Comparison of ENCODE assay signal across 3 fruit fly cellular contexts in genomic region chr3R:26801427-26802160, dm6.
TF ChIP-seq lines count a peak whose summit lies in the region.

No protein-coding gene starts in this region.

TF ChIP-seq in whole organism, adult, 20 proteins besides CTCF, POLR2A, EP300 and RAD21 (continued from another document):
- TF ChIP-seq Crg-1 (GFP tag; optimal IDR thresholded peaks at IDR 0.05; lab: Kevin White, UChicago): no peak

TF ChIP-seq in whole organism, embryonic, 481 proteins besides CTCF, POLR2A, EP300 and RAD21 (continued from another document and continues in another):
- peak; percentile 88 for TF ChIP-seq CG2199 (GFP tag; IDR thresholded peaks at IDR 0.05; lab: Robert Waterston, UW)
- no peak for TF ChIP-seq CG10431 (GFP tag; optimal IDR thresholded peaks at IDR 0.05; lab: Kevin White, UChicago)
- TF ChIP-seq CG4854 (GFP tag; optimal IDR thresholded peaks at IDR 0.05; lab: Kevin White, UChicago): no peak
- no peak for TF ChIP-seq CG18764 (GFP tag; optimal IDR thresholded peaks at IDR 0.05; lab: Kevin White, UChicago)
- peak in 1 of 3 experiments; percentile 29 for TF ChIP-seq Stat92E (GFP tag; optimal IDR thresholded peaks at IDR 0.05; lab: Kevin White, UChicago)
- TF ChIP-seq dati (GFP tag; IDR thresholded peaks at IDR 0.05; lab: Robert Waterston, UW): no peak
- TF ChIP-seq CG18011 (GFP tag; optimal IDR thresholded peaks at IDR 0.05; lab: Kevin White, UChicago): no peak
- no peak for TF ChIP-seq Six4 (GFP tag; optimal IDR thresholded peaks at IDR 0.05; lab: Kevin White, UChicago)
- no peak for TF ChIP-seq MESR4 (GFP tag; optimal IDR thresholded peaks at IDR 0.05; lab: Kevin White, UChicago)
- TF ChIP-seq cato (GFP tag; optimal IDR thresholded peaks at IDR 0.05; lab: Kevin White, UChicago; ENCODE audit: borderline replicate concordance): no peak
- no peak for TF ChIP-seq pfk (GFP tag; optimal IDR thresholded peaks at IDR 0.05; lab: Kevin White, UChicago)
- TF ChIP-seq Med (GFP tag; lab: Kevin White, UChicago): no peak
- TF ChIP-seq fd102C (GFP tag; optimal IDR thresholded peaks at IDR 0.05; lab: Kevin White, UChicago): no peak
- TF ChIP-seq Bgb (GFP tag; IDR thresholded peaks at IDR 0.05; lab: Robert Waterston, UW; ENCODE audit: partially characterized antibody): no peak
- TF ChIP-seq trem (tag; optimal IDR thresholded peaks at IDR 0.05; lab: Kevin White, UChicago): no peak
- TF ChIP-seq CG5245 (GFP tag; optimal IDR thresholded peaks at IDR 0.05; lab: Kevin White, UChicago): no peak
- TF ChIP-seq CG9215 (GFP tag; IDR thresholded peaks at IDR 0.05; lab: Robert Waterston, UW): no peak
- TF ChIP-seq Mad (GFP tag; optimal IDR thresholded peaks at IDR 0.05; lab: Kevin White, UChicago): no peak
- no peak for TF ChIP-seq CG1832 (GFP tag; optimal IDR thresholded peaks at IDR 0.05; lab: Kevin White, UChicago)
- TF ChIP-seq CG12299 (tag; optimal IDR thresholded peaks at IDR 0.05; lab: Kevin White, UChicago): no peak
- no peak for TF ChIP-seq odd (GFP tag; optimal IDR thresholded peaks at IDR 0.05; lab: Kevin White, UChicago)
- TF ChIP-seq CG9932 (GFP tag; IDR thresholded peaks at IDR 0.05; lab: Robert Waterston, UW): peak; percentile 39; the same call in 1 of the 2 replicates
- no peak for TF ChIP-seq B-H2 (GFP tag; optimal IDR thresholded peaks at IDR 0.05; lab: Kevin White, UChicago)
- no peak for TF ChIP-seq CG6683 (GFP tag; optimal IDR thresholded peaks at IDR 0.05; lab: Kevin White, UChicago)
- TF ChIP-seq cas (GFP tag; IDR thresholded peaks at IDR 0.05; lab: Robert Waterston, UW): no peak
- no peak for TF ChIP-seq HLH4C (GFP tag; IDR thresholded peaks at IDR 0.05; lab: Robert Waterston, UW; ENCODE audit: partially characterized antibody)
- TF ChIP-seq slbo (GFP tag; IDR thresholded peaks at IDR 0.05; lab: Robert Waterston, UW): no peak; the same call in 1 of the 2 replicates
- TF ChIP-seq Hr78 (GFP tag; optimal IDR thresholded peaks at IDR 0.05; lab: Kevin White, UChicago): peak in 1 of 2 experiments; percentile 9
- TF ChIP-seq CG10959 (GFP tag; IDR thresholded peaks at IDR 0.05; lab: Robert Waterston, UW): no peak
- no peak for TF ChIP-seq chm (GFP tag; IDR thresholded peaks at IDR 0.05; lab: Robert Waterston, UW)
- TF ChIP-seq fd3F (GFP tag; optimal IDR thresholded peaks at IDR 0.05; lab: Kevin White, UChicago): no peak
- TF ChIP-seq C15 (GFP tag; IDR thresholded peaks at IDR 0.05; lab: Robert Waterston, UW): no peak
- TF ChIP-seq CG4360 (GFP tag; IDR thresholded peaks at IDR 0.05; lab: Robert Waterston, UW): no peak
- TF ChIP-seq CG9609 (GFP tag; optimal IDR thresholded peaks at IDR 0.05; lab: Kevin White, UChicago): no peak
- TF ChIP-seq Side (GFP tag; optimal IDR thresholded peaks at IDR 0.05; lab: Kevin White, UChicago): no peak
- 0 out of 2 replicates have a peak, but pooled peaks have one; percentile 16 for TF ChIP-seq al (GFP tag; IDR thresholded peaks at IDR 0.05; lab: Robert Waterston, UW)
- TF ChIP-seq CG12744 (GFP tag; optimal IDR thresholded peaks at IDR 0.05; lab: Kevin White, UChicago): no peak
- TF ChIP-seq dm (GFP tag; optimal IDR thresholded peaks at IDR 0.05; lab: Kevin White, UChicago): no peak
- TF ChIP-seq amos (GFP tag; IDR thresholded peaks at IDR 0.05; lab: Robert Waterston, UW; ENCODE audit: partially characterized antibody): no peak
- no peak for TF ChIP-seq CG1529 (GFP tag; optimal IDR thresholded peaks at IDR 0.05; lab: Kevin White, UChicago)
- TF ChIP-seq ems (GFP tag; optimal IDR thresholded peaks at IDR 0.05; lab: Kevin White, UChicago): no peak
- TF ChIP-seq corto (GFP tag; optimal IDR thresholded peaks at IDR 0.05; lab: Kevin White, UChicago): no peak
- TF ChIP-seq da (GFP tag; optimal IDR thresholded peaks at IDR 0.05; lab: Kevin White, UChicago): no peak
- TF ChIP-seq CG1602 (GFP tag; optimal IDR thresholded peaks at IDR 0.05; lab: Kevin White, UChicago): peak; percentile 29
- no peak for TF ChIP-seq Hmr (GFP tag; optimal IDR thresholded peaks at IDR 0.05; lab: Kevin White, UChicago)
- TF ChIP-seq dpn (GFP tag; optimal IDR thresholded peaks at IDR 0.05; lab: Kevin White, UChicago): peak in 1 of 2 experiments; percentile 10
- no peak for TF ChIP-seq CrebB (tag; optimal IDR thresholded peaks at IDR 0.05; lab: Kevin White, UChicago)
- peak in 1 of 2 experiments; percentile 50 for TF ChIP-seq tll (GFP tag; optimal IDR thresholded peaks at IDR 0.05; lab: Kevin White, UChicago)
- TF ChIP-seq h (optimal IDR thresholded peaks at IDR 0.05; lab: Kevin White, UChicago): no peak
- TF ChIP-seq CG6765 (GFP tag; optimal IDR thresholded peaks at IDR 0.05; lab: Kevin White, UChicago): no peak
- TF ChIP-seq BtbVII (GFP tag; optimal IDR thresholded peaks at IDR 0.05; lab: Kevin White, UChicago): peak; percentile 32
- TF ChIP-seq lov (optimal IDR thresholded peaks at IDR 0.05; lab: Kevin White, UChicago): no peak
- no peak for TF ChIP-seq lov (GFP tag; IDR thresholded peaks at IDR 0.05; lab: Robert Waterston, UW)
- TF ChIP-seq sens (GFP tag; lab: Kevin White, UChicago): peak; percentile 79
- peak; percentile 35 for TF ChIP-seq CG9437 (GFP tag; optimal IDR thresholded peaks at IDR 0.05; lab: Kevin White, UChicago)
- TF ChIP-seq CG17829 (tag; optimal IDR thresholded peaks at IDR 0.05; lab: Kevin White, UChicago): peak; percentile 6
- no peak for TF ChIP-seq peb (GFP tag; IDR thresholded peaks at IDR 0.05; lab: Robert Waterston, UW)
- no peak for TF ChIP-seq Dp (GFP tag; optimal IDR thresholded peaks at IDR 0.05; lab: Kevin White, UChicago)
- 0 out of 3 replicates have a peak, but pooled peaks have one; percentile 33 for TF ChIP-seq CG11695 (GFP tag; IDR thresholded peaks at IDR 0.05; lab: Robert Waterston, UW)
- peak; percentile 36 for TF ChIP-seq grn (GFP tag; optimal IDR thresholded peaks at IDR 0.05; lab: Kevin White, UChicago)
- TF ChIP-seq CG17359 (tag; optimal IDR thresholded peaks at IDR 0.05; lab: Kevin White, UChicago): peak; percentile 11
- TF ChIP-seq CG3847 (GFP tag; IDR thresholded peaks at IDR 0.05; lab: Robert Waterston, UW): no peak
- TF ChIP-seq Ets65A (GFP tag; lab: Kevin White, UChicago): no peak
- 0 out of 2 replicates have a peak, but pooled peaks have one; percentile 34 for TF ChIP-seq CG17328 (GFP tag; IDR thresholded peaks at IDR 0.05; lab: Robert Waterston, UW)
- no peak for TF ChIP-seq jing (GFP tag; optimal IDR thresholded peaks at IDR 0.05; lab: Kevin White, UChicago)
- TF ChIP-seq Fer2 (tag; optimal IDR thresholded peaks at IDR 0.05; lab: Kevin White, UChicago): no peak
- TF ChIP-seq Scr (GFP tag; IDR thresholded peaks at IDR 0.05; lab: Robert Waterston, UW; ENCODE audit: partially characterized antibody): no peak

TF ChIP-seq in whole organism, prepupa, 60 proteins besides CTCF, POLR2A, EP300 and RAD21 (continued from another document):
- TF ChIP-seq Smox (GFP tag; optimal IDR thresholded peaks at IDR 0.05; lab: Kevin White, UChicago) (peak; percentile 31), achi (GFP tag; optimal IDR thresholded peaks at IDR 0.05; lab: Kevin White, UChicago) (no peak), CG10669 (GFP tag; optimal IDR thresholded peaks at IDR 0.05; lab: Kevin White, UChicago) (no peak), Sox15 (GFP tag; optimal IDR thresholded peaks at IDR 0.05; lab: Kevin White, UChicago) (no peak), salr (GFP tag; optimal IDR thresholded peaks at IDR 0.05; lab: Kevin White, UChicago) (peak in 1 of 2 experiments; percentile 5), pdm3 (GFP tag; optimal IDR thresholded peaks at IDR 0.05; lab: Kevin White, UChicago) (no peak), CG32006 (GFP tag; optimal IDR thresholded peaks at IDR 0.05; lab: Kevin White, UChicago) (peak; percentile 44), Lpt (GFP tag; optimal IDR thresholded peaks at IDR 0.05; lab: Kevin White, UChicago) (no peak), Eip75B (GFP tag; optimal IDR thresholded peaks at IDR 0.05; lab: Kevin White, UChicago) (no peak), CG16779 (tag; optimal IDR thresholded peaks at IDR 0.05; lab: Kevin White, UChicago) (no peak), CG3032 (tag; optimal IDR thresholded peaks at IDR 0.05; lab: Kevin White, UChicago) (no peak), vri (GFP tag; optimal IDR thresholded peaks at IDR 0.05; lab: Kevin White, UChicago) (no peak), Eip78C (GFP tag; lab: Kevin White, UChicago) (peak; percentile 52), CG6808 (GFP tag; optimal IDR thresholded peaks at IDR 0.05; lab: Kevin White, UChicago) (no peak), topi (GFP tag; optimal IDR thresholded peaks at IDR 0.05; lab: Kevin White, UChicago) (peak; percentile 32), CG6854 (GFP tag; optimal IDR thresholded peaks at IDR 0.05; lab: Kevin White, UChicago) (no peak), dac (GFP tag; optimal IDR thresholded peaks at IDR 0.05; lab: Kevin White, UChicago) (no peak), eg (GFP tag; IDR thresholded peaks at IDR 0.05; lab: Robert Waterston, UW) (0 out of 3 replicates have a peak, but pooled peaks have one; percentile 25), esn (GFP tag; optimal IDR thresholded peaks at IDR 0.05; lab: Kevin White, UChicago) (peak; percentile 22), Gug (GFP tag; IDR thresholded peaks at IDR 0.05; lab: Robert Waterston, UW) (no peak), Hr38 (GFP tag; optimal IDR thresholded peaks at IDR 0.05; lab: Kevin White, UChicago) (no peak), ss (GFP tag; optimal IDR thresholded peaks at IDR 0.05; lab: Kevin White, UChicago) (no peak), CG11902 (GFP tag; optimal IDR thresholded peaks at IDR 0.05; lab: Kevin White, UChicago) (no peak), CG11762 (GFP tag; optimal IDR thresholded peaks at IDR 0.05; lab: Kevin White, UChicago; ENCODE audit: insufficient read depth) (no peak), cyc (GFP tag; optimal IDR thresholded peaks at IDR 0.05; lab: Kevin White, UChicago) (no peak), CG15336 (GFP tag; IDR thresholded peaks at IDR 0.05; lab: Robert Waterston, UW) (peak; percentile 38; the same call in 1 of the 2 replicates), CG8632 (GFP tag; optimal IDR thresholded peaks at IDR 0.05; lab: Kevin White, UChicago) (no peak), net (GFP tag; optimal IDR thresholded peaks at IDR 0.05; lab: Kevin White, UChicago) (no peak), CG6276 (GFP tag; optimal IDR thresholded peaks at IDR 0.05; lab: Kevin White, UChicago) (no peak), CG31627 (GFP tag; optimal IDR thresholded peaks at IDR 0.05; lab: Kevin White, UChicago) (no peak), Hr4 (GFP tag; optimal IDR thresholded peaks at IDR 0.05; lab: Kevin White, UChicago) (peak; percentile 43), CG10631 (GFP tag; optimal IDR thresholded peaks at IDR 0.05; lab: Kevin White, UChicago) (no peak), fd85E (GFP tag; optimal IDR thresholded peaks at IDR 0.05; lab: Kevin White, UChicago) (no peak), Ets21C (GFP tag; optimal IDR thresholded peaks at IDR 0.05; lab: Kevin White, UChicago) (no peak), Sox102F (GFP tag; optimal IDR thresholded peaks at IDR 0.05; lab: Kevin White, UChicago) (no peak), lz (GFP tag; optimal IDR thresholded peaks at IDR 0.05; lab: Kevin White, UChicago) (no peak), svp (GFP tag; lab: Kevin White, UChicago) (peak; percentile 84), fd59A (GFP tag; optimal IDR thresholded peaks at IDR 0.05; lab: Kevin White, UChicago) (no peak), CG6163 (GFP tag; IDR thresholded peaks at IDR 0.05; lab: Robert Waterston, UW) (no peak), CG9139 (GFP tag; optimal IDR thresholded peaks at IDR 0.05; lab: Kevin White, UChicago) (no peak)
TF ChIP-seq in whole organism, prepupa: peak in this region for 13.
